Worm (Caenorhabditis elegans) whole organism, L1 larva: ENCODE measurements around the gene T03G11.9.

ENCODE experiments used
- elt-3 ChIP-seq, 6 experiments: fragments of 150-350 bp in 1 of 6; sonication (generic microtip); optimal IDR thresholded peaks; 2 replicates each; lab custom pipeline; 2017 to 2018; ENCODE audit warnings: missing biosample characterization in 6 of 6, missing genetic modification characterization in 6 of 6, inconsistent platforms in 1 of 6
- mdl-1 ChIP-seq, 2 experiments: fragments of 150-350 bp; optimal IDR thresholded peaks; 2 replicates each; lab custom pipeline; 2014 to 2017; ENCODE audit warnings: missing biosample characterization in 2 of 2, missing genetic modification characterization in 2 of 2, inconsistent platforms in 1 of 2
- nhr-237 ChIP-seq: fragments of 150-350 bp; optimal IDR thresholded peaks from 2 replicates; lab custom pipeline; 2014; ENCODE audit warnings: missing biosample characterization, missing genetic modification characterization
- nhr-76 ChIP-seq: sonication (generic microtip); optimal IDR thresholded peaks from 2 replicates; lab custom pipeline; 2017; ENCODE audit warnings: missing biosample characterization, missing genetic modification characterization

DNA sequence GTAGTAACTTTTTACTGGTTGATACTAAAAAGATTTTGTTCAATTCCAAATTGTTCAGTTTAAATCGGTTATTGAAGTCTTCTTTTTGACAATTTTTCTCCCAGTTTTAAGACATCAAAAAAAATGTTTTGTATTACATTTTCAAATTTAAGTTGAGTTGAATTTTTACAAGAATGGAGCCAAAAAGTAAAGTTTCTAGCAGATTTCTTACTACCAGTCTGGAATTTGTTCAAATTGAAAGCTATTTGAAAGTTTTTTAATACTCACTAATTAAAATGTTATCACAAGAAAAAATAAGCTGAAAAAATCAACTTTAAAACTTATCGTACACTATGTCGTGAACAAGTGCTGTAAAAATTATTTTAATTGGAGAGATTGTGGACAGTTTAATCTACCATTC lies 6.0 kb downstream of the T03G11.9 start:
- TF ChIP-seq nhr-237 (tag; lab: Kevin White, UChicago) (no peak), nhr-76 (no peak), elt-3 (tag; optimal IDR thresholded peaks at IDR 0.05; lab: Kevin White, UChicago) (no peak), mdl-1 (tag; optimal IDR thresholded peaks at IDR 0.05; lab: Kevin White, UChicago) (no peak)
